Fruit fly (Drosophila melanogaster) whole organism, embryonic: Measurements from ENCODE around the gene CG4041.
A peak's percentile ranks its signal among the peaks of the same experiment; 100 is the strongest.

Experiments
- Aef1 ChIP-seq: fragments of 200-800 bp; sonication (Bioruptor generic); IDR thresholded peaks from 3 replicates; pipeline ENCODE4 v1.3.6; 2022; ENCODE audit warnings: missing biosample characterization, missing genetic modification characterization
- CG10147 ChIP-seq: fragments of 200-800 bp; sonication (Bioruptor generic); optimal IDR thresholded peaks from 2 replicates; lab custom pipeline; 2019; ENCODE audit warnings: missing biosample characterization, mild to moderate bottlenecking, missing genetic modification characterization, moderate library complexity
- CG10274 ChIP-seq: fragments of 200-800 bp; sonication (Bioruptor generic); optimal IDR thresholded peaks from 3 replicates; lab custom pipeline; 2017; ENCODE audit warnings: missing biosample characterization, mild to moderate bottlenecking, missing genetic modification characterization
- CG10321 ChIP-seq: fragments of 200-800 bp; sonication (Bioruptor generic); IDR thresholded peaks from 2 replicates; pipeline ENCODE4 v1.3.6; 2022; ENCODE audit warnings: missing biosample characterization, missing genetic modification characterization
- CG10654 ChIP-seq: fragments of 200-800 bp; sonication (Bioruptor generic); optimal IDR thresholded peaks from 2 replicates; lab custom pipeline; 2016; ENCODE audit warnings: missing biosample characterization, missing genetic modification characterization
- CG11085 ChIP-seq: fragments of 200-800 bp; sonication (Bioruptor generic); IDR thresholded peaks from 2 replicates; pipeline ENCODE4 v1.3.6; 2022; ENCODE audit warnings: missing biosample characterization, missing genetic modification characterization
- CG11093 ChIP-seq: fragments of 200-800 bp; sonication (Bioruptor generic); IDR thresholded peaks from 3 replicates; pipeline ENCODE4 v1.3.6; 2022; ENCODE audit warnings: missing biosample characterization, missing genetic modification characterization
- CG13123 ChIP-seq: fragments of 200-800 bp; sonication (Bioruptor generic); optimal IDR thresholded peaks from 2 replicates; lab custom pipeline; 2016; ENCODE audit warnings: missing biosample characterization, missing genetic modification characterization
- CG15479 ChIP-seq: fragments of 200-800 bp; sonication (Bioruptor generic); optimal IDR thresholded peaks from 3 replicates; lab custom pipeline; 2019; ENCODE audit warnings: missing biosample characterization, mild to moderate bottlenecking, missing genetic modification characterization, moderate library complexity
- CG16779 ChIP-seq: fragments of 200-800 bp; sonication (Bioruptor generic); IDR thresholded peaks from 2 replicates; pipeline ENCODE4 v1.3.6; 2022; ENCODE audit warnings: missing biosample characterization, missing genetic modification characterization
- CG16813 ChIP-seq: fragments of 200-800 bp; sonication (Bioruptor generic); IDR thresholded peaks from 3 replicates; pipeline ENCODE4 v1.3.6; 2022; ENCODE audit warnings: missing biosample characterization, missing genetic modification characterization; ENCODE audit not compliant: partially characterized antibody
- CG17359 ChIP-seq: fragments of 200-800 bp; sonication (Bioruptor generic); optimal IDR thresholded peaks from 3 replicates; lab custom pipeline; 2018; ENCODE audit warnings: missing biosample characterization, mild to moderate bottlenecking, missing genetic modification characterization, moderate library complexity
- CG1792 ChIP-seq: fragments of 200-800 bp; sonication (Bioruptor generic); optimal IDR thresholded peaks from 2 replicates; lab custom pipeline; 2016; ENCODE audit warnings: missing biosample characterization, missing genetic modification characterization
- CG18262 ChIP-seq: fragments of 200-800 bp; optimal IDR thresholded peaks from 3 replicates; lab custom pipeline; 2019; ENCODE audit warnings: missing biosample characterization, mild to moderate bottlenecking, missing genetic modification characterization, moderate library complexity
- CG18619 ChIP-seq: fragments of 200-800 bp; sonication (Bioruptor generic); optimal IDR thresholded peaks from 3 replicates; lab custom pipeline; 2017; ENCODE audit warnings: missing biosample characterization, mild to moderate bottlenecking, missing genetic modification characterization
- CG2678 ChIP-seq: fragments of 200-800 bp; sonication (Bioruptor generic); optimal IDR thresholded peaks from 3 replicates; lab custom pipeline; 2019; ENCODE audit warnings: missing biosample characterization, mild to moderate bottlenecking, missing genetic modification characterization, moderate library complexity
- CG30431 ChIP-seq: fragments of 200-800 bp; sonication (Bioruptor generic); optimal IDR thresholded peaks from 2 replicates; lab custom pipeline; 2017; ENCODE audit warnings: missing biosample characterization, missing genetic modification characterization
- CG31388 ChIP-seq: fragments of 200-800 bp; sonication (Bioruptor generic); optimal IDR thresholded peaks from 2 replicates; lab custom pipeline; 2016; ENCODE audit warnings: missing biosample characterization, missing genetic modification characterization
- CG34376 ChIP-seq: fragments of 200-800 bp; sonication (Bioruptor generic); optimal IDR thresholded peaks from 2 replicates; lab custom pipeline; 2018; ENCODE audit warnings: missing biosample characterization, mild to moderate bottlenecking, missing genetic modification characterization
- CG4360 ChIP-seq: fragments of 200-800 bp; sonication (Bioruptor generic); IDR thresholded peaks from 2 replicates; pipeline ENCODE4 v1.3.6; 2022; ENCODE audit warnings: missing biosample characterization, missing genetic modification characterization
- CG4820 ChIP-seq: fragments of 200-800 bp; sonication (Bioruptor generic); optimal IDR thresholded peaks from 3 replicates; lab custom pipeline; 2016; ENCODE audit warnings: missing biosample characterization, missing genetic modification characterization
- CG4854 ChIP-seq: fragments of 200-800 bp; sonication (Bioruptor generic); optimal IDR thresholded peaks from 2 replicates; lab custom pipeline; 2016; ENCODE audit warnings: missing biosample characterization, missing genetic modification characterization, inconsistent platforms
- CG6765 ChIP-seq: fragments of 200-800 bp; sonication (Bioruptor generic); optimal IDR thresholded peaks from 3 replicates; lab custom pipeline; 2017; ENCODE audit warnings: missing biosample characterization, mild to moderate bottlenecking, missing genetic modification characterization
- CG8290 ChIP-seq, 3 experiments: fragments of 200-800 bp; sonication (Bioruptor generic); optimal IDR thresholded peaks; 2 replicates each; lab custom pipeline; 2016 to 2019; ENCODE audit warnings: missing biosample characterization in 3 of 3, missing genetic modification characterization in 3 of 3, mild to moderate bottlenecking in 2 of 3, moderate library complexity in 1 of 3
- CG8924 ChIP-seq: fragments of 200-800 bp; optimal IDR thresholded peaks from 3 replicates; lab custom pipeline; 2019; ENCODE audit warnings: missing biosample characterization, mild to moderate bottlenecking, missing genetic modification characterization, moderate library complexity
- CG9215 ChIP-seq: fragments of 200-800 bp; sonication (Bioruptor generic); IDR thresholded peaks from 2 replicates; pipeline ENCODE4 v1.3.6; 2022; ENCODE audit warnings: missing biosample characterization, missing genetic modification characterization
- CG9437 ChIP-seq: fragments of 200-800 bp; sonication (Bioruptor generic); optimal IDR thresholded peaks from 2 replicates; lab custom pipeline; 2018; ENCODE audit warnings: missing biosample characterization, mild to moderate bottlenecking, missing genetic modification characterization
- Dbx ChIP-seq: fragments of 200-800 bp; sonication (Bioruptor generic); IDR thresholded peaks from 3 replicates; pipeline ENCODE4 v1.3.6; 2022; ENCODE audit warnings: missing biosample characterization, missing genetic modification characterization
- E2f1 ChIP-seq: fragments of 200-800 bp; sonication (Bioruptor generic); IDR thresholded peaks from 2 replicates; pipeline ENCODE4 v1.3.6; 2022; ENCODE audit warnings: missing biosample characterization, missing genetic modification characterization
- MESR4 ChIP-seq: fragments of 200-800 bp; sonication (Bioruptor generic); optimal IDR thresholded peaks from 2 replicates; lab custom pipeline; 2018; ENCODE audit warnings: missing biosample characterization, mild to moderate bottlenecking, missing genetic modification characterization, moderate library complexity
- Neu2 ChIP-seq: fragments of 200-800 bp; sonication (Bioruptor generic); optimal IDR thresholded peaks from 3 replicates; lab custom pipeline; 2016; ENCODE audit warnings: missing biosample characterization, missing genetic modification characterization, borderline replicate concordance
- Opbp ChIP-seq: fragments of 200-800 bp; sonication (Bioruptor generic); IDR thresholded peaks from 3 replicates; pipeline ENCODE4 v1.3.6; 2022; ENCODE audit warnings: missing biosample characterization, missing genetic modification characterization; ENCODE audit not compliant: partially characterized antibody
- PHDP ChIP-seq: fragments of 200-800 bp; sonication (Bioruptor generic); optimal IDR thresholded peaks from 3 replicates; lab custom pipeline; 2018; ENCODE audit warnings: missing biosample characterization, mild to moderate bottlenecking, missing genetic modification characterization, moderate library complexity
- Rfx ChIP-seq: fragments of 200-800 bp; sonication (Bioruptor generic); IDR thresholded peaks from 2 replicates; pipeline ENCODE4 v1.3.6; 2022; ENCODE audit warnings: missing biosample characterization, missing genetic modification characterization
- Sox100B ChIP-seq: fragments of 200-800 bp; sonication (Bioruptor generic); optimal IDR thresholded peaks from 3 replicates; lab custom pipeline; 2018; ENCODE audit warnings: missing biosample characterization, mild to moderate bottlenecking, missing genetic modification characterization
- Ssrp ChIP-seq: fragments of 200-800 bp; sonication (Bioruptor generic); optimal IDR thresholded peaks from 2 replicates; lab custom pipeline; 2018; ENCODE audit warnings: missing biosample characterization, mild to moderate bottlenecking, missing genetic modification characterization, moderate library complexity
- chn ChIP-seq: fragments of 200-800 bp; sonication (Bioruptor generic); optimal IDR thresholded peaks from 2 replicates; lab custom pipeline; 2016; ENCODE audit warnings: missing biosample characterization, missing genetic modification characterization
- dmrt11E ChIP-seq: fragments of 200-800 bp; sonication (Bioruptor generic); optimal IDR thresholded peaks from 3 replicates; lab custom pipeline; 2018; ENCODE audit warnings: missing biosample characterization, mild to moderate bottlenecking, missing genetic modification characterization, moderate library complexity
- fd64A ChIP-seq: fragments of 200-800 bp; sonication (Bioruptor generic); optimal IDR thresholded peaks from 3 replicates; lab custom pipeline; 2018; ENCODE audit warnings: missing biosample characterization, mild to moderate bottlenecking, missing genetic modification characterization
- fu2 ChIP-seq: fragments of 200-800 bp; sonication (Bioruptor generic); optimal IDR thresholded peaks from 2 replicates; lab custom pipeline; 2016; ENCODE audit warnings: missing biosample characterization, missing genetic modification characterization
- grau ChIP-seq: fragments of 200-800 bp; optimal IDR thresholded peaks from 3 replicates; lab custom pipeline; 2019; ENCODE audit warnings: missing biosample characterization, mild to moderate bottlenecking, missing genetic modification characterization, moderate library complexity
- gro ChIP-seq: fragments of 200-800 bp; sonication (Bioruptor generic); optimal IDR thresholded peaks from 2 replicates; lab custom pipeline; 2016; ENCODE audit warnings: missing biosample characterization, missing genetic modification characterization
- h ChIP-seq: fragments of >200 bp; optimal IDR thresholded peaks from 2 replicates; lab custom pipeline; 2017
- kay ChIP-seq: fragments of 200-800 bp; sonication (Bioruptor generic); optimal IDR thresholded peaks from 2 replicates; lab custom pipeline; 2016; ENCODE audit warnings: missing biosample characterization, missing genetic modification characterization
- knrl ChIP-seq: fragments of 200-800 bp; sonication (Bioruptor generic); IDR thresholded peaks from 3 replicates; pipeline ENCODE4 v1.3.6; 2022; ENCODE audit warnings: missing biosample characterization, missing genetic modification characterization; ENCODE audit not compliant: partially characterized antibody
- sob ChIP-seq: fragments of 200-800 bp; sonication (Bioruptor generic); IDR thresholded peaks from 2 replicates; pipeline ENCODE4 v1.3.6; 2022; ENCODE audit warnings: missing biosample characterization, missing genetic modification characterization
- sqz ChIP-seq: fragments of 200-800 bp; sonication (Bioruptor generic); optimal IDR thresholded peaks from 3 replicates; lab custom pipeline; 2018; ENCODE audit warnings: missing biosample characterization, mild to moderate bottlenecking, missing genetic modification characterization
- trh ChIP-seq: fragments of 200-800 bp; sonication (Bioruptor generic); optimal IDR thresholded peaks from 2 replicates; lab custom pipeline; 2016; ENCODE audit warnings: missing biosample characterization, missing genetic modification characterization
- usp ChIP-seq: fragments of >200 bp; optimal IDR thresholded peaks from 2 replicates; lab custom pipeline; 2017; ENCODE audit warnings: missing biosample characterization, missing genetic modification characterization
- vfl ChIP-seq: fragments of 200-800 bp; sonication (Bioruptor generic); optimal IDR thresholded peaks from 2 replicates; lab custom pipeline; 2016; ENCODE audit warnings: missing biosample characterization, missing genetic modification characterization
- z ChIP-seq: fragments of 200-800 bp; sonication (Bioruptor generic); IDR thresholded peaks from 3 replicates; pipeline ENCODE4 v1.3.6; 2022; ENCODE audit warnings: missing biosample characterization, missing genetic modification characterization
- zen ChIP-seq: fragments of 200-800 bp; sonication (Bioruptor generic); optimal IDR thresholded peaks from 3 replicates; lab custom pipeline; 2018; ENCODE audit warnings: missing biosample characterization, mild to moderate bottlenecking, missing genetic modification characterization, moderate library complexity

CG4041 gene

dm6 chrX:4940527-4940926 is 22.3 kb upstream of the CG4041 start (continued):
- TF ChIP-seq grau (tag; lab: Kevin White, UChicago) (peak; percentile 88), h (lab: Kevin White, UChicago) (no peak), dmrt11E (tag; lab: Kevin White, UChicago) (no peak), Neu2 (GFP tag; lab: Kevin White, UChicago) (no peak), CG16813 (GFP tag; lab: Robert Waterston, UW) (no peak), vfl (GFP tag; lab: Kevin White, UChicago) (no peak), CG4820 (GFP tag; lab: Kevin White, UChicago) (no peak), fd64A (no peak), CG11093 (GFP tag; lab: Robert Waterston, UW) (no peak), CG8290 (GFP tag; optimal IDR thresholded peaks at IDR 0.05; lab: Kevin White, UChicago) (no peak), CG8290 (tag; optimal IDR thresholded peaks at IDR 0.05; lab: Kevin White, UChicago) (no peak), CG10654 (GFP tag; lab: Kevin White, UChicago) (no peak), CG34376 (no peak), MESR4 (GFP tag; lab: Kevin White, UChicago) (no peak), CG18619 (no peak), sqz (GFP tag; lab: Kevin White, UChicago) (peak; percentile 86), fu2 (GFP tag; lab: Kevin White, UChicago) (no peak), E2f1 (GFP tag; lab: Robert Waterston, UW) (no peak), kay (GFP tag; lab: Kevin White, UChicago) (no peak), Opbp (GFP tag; lab: Robert Waterston, UW) (no peak), CG15479 (peak; percentile 45), CG17359 (tag; lab: Kevin White, UChicago) (no peak), Dbx (GFP tag; lab: Robert Waterston, UW) (no peak), CG31388 (GFP tag; lab: Kevin White, UChicago) (no peak), gro (GFP tag; lab: Kevin White, UChicago) (no peak), CG16779 (no peak), Sox100B (GFP tag; lab: Kevin White, UChicago) (no peak), CG9437 (GFP tag; lab: Kevin White, UChicago) (no peak), trh (GFP tag; lab: Kevin White, UChicago) (no peak), usp (GFP tag; lab: Kevin White, UChicago) (no peak), z (GFP tag; lab: Robert Waterston, UW) (no peak), zen (tag; lab: Kevin White, UChicago) (peak; percentile 20), CG13123 (GFP tag; lab: Kevin White, UChicago) (no peak), chn (GFP tag; lab: Kevin White, UChicago) (no peak), CG18262 (no peak), CG10274 (no peak), PHDP (tag; lab: Kevin White, UChicago) (no peak), CG10147 (no peak), CG30431 (no peak), knrl (no peak), Aef1 (peak; percentile 44; the same call in 2 of the 3 replicates), Rfx (GFP tag; lab: Robert Waterston, UW) (no peak), CG8924 (tag; lab: Kevin White, UChicago) (peak; percentile 24), CG9215 (GFP tag; lab: Robert Waterston, UW) (no peak), Ssrp (no peak), CG4360 (GFP tag; lab: Robert Waterston, UW) (peak; percentile 98), CG6765 (no peak), CG2678 (tag; lab: Kevin White, UChicago) (no peak), CG10321 (GFP tag; lab: Robert Waterston, UW) (no peak), sob (GFP tag; lab: Robert Waterston, UW) (no peak), CG4854 (GFP tag; lab: Kevin White, UChicago) (no peak), CG1792 (GFP tag; lab: Kevin White, UChicago) (no peak), CG11085 (no peak)
